Fruit fly (Drosophila melanogaster) whole organism, embryonic: ENCODE results near the gene Pxd.
A peak's percentile ranks its signal among the peaks of the same experiment; 100 is the strongest.

ENCODE experiments used
- CG10321 ChIP-seq: fragments of 200-800 bp; sonication (Bioruptor generic); IDR thresholded peaks from 2 replicates; pipeline ENCODE4 v1.3.6; 2022; ENCODE audit warnings: missing biosample characterization, missing genetic modification characterization
- CG12104 ChIP-seq: fragments of 200-800 bp; sonication (Bioruptor generic); optimal IDR thresholded peaks from 3 replicates; lab custom pipeline; 2016; ENCODE audit warnings: missing biosample characterization, missing genetic modification characterization
- CG1233 ChIP-seq: fragments of 200-800 bp; sonication (Bioruptor generic); optimal IDR thresholded peaks from 4 replicates; lab custom pipeline; 2018; ENCODE audit warnings: missing biosample characterization, mild to moderate bottlenecking, missing genetic modification characterization
- CG1602 ChIP-seq: fragments of 200-800 bp; sonication (Bioruptor generic); optimal IDR thresholded peaks from 3 replicates; lab custom pipeline; 2016; ENCODE audit warnings: missing biosample characterization, missing genetic modification characterization
- CG17359 ChIP-seq: fragments of 200-800 bp; sonication (Bioruptor generic); optimal IDR thresholded peaks from 3 replicates; lab custom pipeline; 2018; ENCODE audit warnings: missing biosample characterization, mild to moderate bottlenecking, missing genetic modification characterization, moderate library complexity
- CG17802 ChIP-seq: fragments of 200-800 bp; sonication (Bioruptor generic); optimal IDR thresholded peaks from 2 replicates; lab custom pipeline; 2018; ENCODE audit warnings: missing biosample characterization, mild to moderate bottlenecking, missing genetic modification characterization, moderate library complexity
- CG18011 ChIP-seq: fragments of 200-800 bp; sonication (Bioruptor generic); optimal IDR thresholded peaks from 2 replicates; lab custom pipeline; 2017; ENCODE audit warnings: missing biosample characterization, missing genetic modification characterization, mild to moderate bottlenecking, moderate library complexity, missing genotype
- CG18262 ChIP-seq: fragments of 200-800 bp; optimal IDR thresholded peaks from 3 replicates; lab custom pipeline; 2019; ENCODE audit warnings: missing biosample characterization, mild to moderate bottlenecking, missing genetic modification characterization, moderate library complexity
- CG2120 ChIP-seq: fragments of 200-800 bp; sonication (Bioruptor generic); optimal IDR thresholded peaks from 3 replicates; lab custom pipeline; 2016; ENCODE audit warnings: missing biosample characterization, missing genetic modification characterization
- CG2202 ChIP-seq: fragments of 200-800 bp; sonication (Bioruptor generic); optimal IDR thresholded peaks from 2 replicates; lab custom pipeline; 2018; ENCODE audit warnings: missing biosample characterization, mild to moderate bottlenecking, missing genetic modification characterization
- CG30020 ChIP-seq: fragments of 200-800 bp; optimal IDR thresholded peaks from 2 replicates; lab custom pipeline; 2019; ENCODE audit warnings: missing biosample characterization, mild to moderate bottlenecking, missing genetic modification characterization, moderate library complexity
- CG31224 ChIP-seq: fragments of 200-800 bp; sonication (Bioruptor generic); IDR thresholded peaks from 2 replicates; pipeline ENCODE4 v1.3.6; 2022; ENCODE audit warnings: missing biosample characterization, missing genetic modification characterization
- CG3163 ChIP-seq: fragments of 200-800 bp; sonication (Bioruptor generic); optimal IDR thresholded peaks from 3 replicates; lab custom pipeline; 2016; ENCODE audit warnings: missing biosample characterization, missing genetic modification characterization
- CG34376 ChIP-seq: fragments of 200-800 bp; sonication (Bioruptor generic); optimal IDR thresholded peaks from 2 replicates; lab custom pipeline; 2018; ENCODE audit warnings: missing biosample characterization, mild to moderate bottlenecking, missing genetic modification characterization
- CG3847 ChIP-seq: fragments of 200-800 bp; sonication (Bioruptor generic); IDR thresholded peaks from 2 replicates; pipeline ENCODE4 v1.3.6; 2022; ENCODE audit warnings: missing biosample characterization, missing genetic modification characterization
- CG4328 ChIP-seq: fragments of 200-800 bp; sonication (Bioruptor generic); optimal IDR thresholded peaks from 3 replicates; lab custom pipeline; 2017; ENCODE audit warnings: missing biosample characterization, missing genetic modification reagents, missing genetic modification characterization
- CG4820 ChIP-seq: fragments of 200-800 bp; sonication (Bioruptor generic); optimal IDR thresholded peaks from 3 replicates; lab custom pipeline; 2016; ENCODE audit warnings: missing biosample characterization, missing genetic modification characterization
- CG4854 ChIP-seq: fragments of 200-800 bp; sonication (Bioruptor generic); optimal IDR thresholded peaks from 2 replicates; lab custom pipeline; 2016; ENCODE audit warnings: missing biosample characterization, missing genetic modification characterization, inconsistent platforms
- CG6254 ChIP-seq: fragments of 200-800 bp; sonication (Bioruptor generic); optimal IDR thresholded peaks from 3 replicates; lab custom pipeline; 2017; ENCODE audit warnings: mild to moderate bottlenecking, missing biosample characterization, missing genetic modification reagents, missing genetic modification characterization
- CG6683 ChIP-seq: fragments of 200-800 bp; sonication (Bioruptor generic); optimal IDR thresholded peaks from 2 replicates; lab custom pipeline; 2017; ENCODE audit warnings: missing biosample characterization, mild to moderate bottlenecking, missing genetic modification characterization, missing genetic modification reagents
- CG8281 ChIP-seq: fragments of 200-800 bp; sonication (Bioruptor generic); optimal IDR thresholded peaks from 2 replicates; lab custom pipeline; 2018; ENCODE audit warnings: missing biosample characterization, mild to moderate bottlenecking, missing genetic modification characterization, moderate library complexity
- CG8765 ChIP-seq: fragments of 200-800 bp; sonication (Bioruptor generic); IDR thresholded peaks from 2 replicates; pipeline ENCODE4 v1.3.6; 2022; ENCODE audit warnings: missing biosample characterization, missing genetic modification characterization
- CG9727 ChIP-seq: fragments of 200-800 bp; sonication (Bioruptor generic); optimal IDR thresholded peaks from 3 replicates; lab custom pipeline; 2017; ENCODE audit warnings: missing biosample characterization, mild to moderate bottlenecking, missing genetic modification characterization
- CG9876 ChIP-seq: fragments of 200-800 bp; sonication (Bioruptor generic); optimal IDR thresholded peaks from 2 replicates; lab custom pipeline; 2016; ENCODE audit warnings: missing biosample characterization, missing genetic modification characterization
- CG9932 ChIP-seq: fragments of 200-800 bp; sonication (Bioruptor generic); IDR thresholded peaks from 2 replicates; pipeline ENCODE4 v1.3.6; 2022; ENCODE audit warnings: missing biosample characterization, missing genetic modification characterization
- D19B ChIP-seq: fragments of 200-800 bp; sonication (Bioruptor generic); optimal IDR thresholded peaks from 2 replicates; lab custom pipeline; 2017; ENCODE audit warnings: missing biosample characterization, mild to moderate bottlenecking, missing genetic modification characterization
- Hr51 ChIP-seq, 2 experiments: fragments of 200-800 bp; sonication (Bioruptor generic); optimal IDR thresholded peaks; 2 replicates in 1 of 2; 3 replicates in 1 of 2; lab custom pipeline; 2016 to 2018; ENCODE audit warnings: missing biosample characterization in 2 of 2, missing genetic modification characterization in 2 of 2, mild to moderate bottlenecking in 1 of 2, moderate library complexity in 1 of 2
- Hsf ChIP-seq: fragments of 200-800 bp; sonication (Bioruptor generic); optimal IDR thresholded peaks from 3 replicates; lab custom pipeline; 2016; ENCODE audit warnings: missing biosample characterization, missing genetic modification characterization
- Mrtf ChIP-seq: fragments of 200-800 bp; sonication (Bioruptor generic); IDR thresholded peaks from 3 replicates; pipeline ENCODE4 v1.3.6; 2022; ENCODE audit warnings: missing biosample characterization, missing genetic modification characterization
- Myb ChIP-seq: fragments of 200-800 bp; sonication (Bioruptor generic); optimal IDR thresholded peaks from 2 replicates; lab custom pipeline; 2016; ENCODE audit warnings: missing biosample characterization, missing genetic modification characterization
- Nf-YC ChIP-seq: fragments of 200-800 bp; optimal IDR thresholded peaks from 3 replicates; lab custom pipeline; 2019; ENCODE audit warnings: missing biosample characterization, mild to moderate bottlenecking, missing genetic modification characterization, moderate library complexity
- bab2 ChIP-seq: fragments of 200-800 bp; sonication (Bioruptor generic); optimal IDR thresholded peaks from 2 replicates; lab custom pipeline; 2016; ENCODE audit warnings: missing biosample characterization, missing genetic modification characterization
- crol ChIP-seq: fragments of 200-800 bp; sonication (Bioruptor generic); IDR thresholded peaks from 2 replicates; pipeline ENCODE4 v1.3.6; 2022; ENCODE audit warnings: missing biosample characterization, missing genetic modification characterization
- dysf ChIP-seq: fragments of 200-800 bp; sonication (Bioruptor generic); IDR thresholded peaks from 3 replicates; pipeline ENCODE4 v1.3.6; 2022; ENCODE audit warnings: missing biosample characterization, missing genetic modification characterization
- gce ChIP-seq: fragments of 200-800 bp; sonication (Bioruptor generic); IDR thresholded peaks from 3 replicates; pipeline ENCODE4 v1.3.6; 2022; ENCODE audit warnings: missing biosample characterization, missing genetic modification characterization
- grau ChIP-seq: fragments of 200-800 bp; optimal IDR thresholded peaks from 3 replicates; lab custom pipeline; 2019; ENCODE audit warnings: missing biosample characterization, mild to moderate bottlenecking, missing genetic modification characterization, moderate library complexity
- inv ChIP-seq: fragments of 200-800 bp; sonication (Bioruptor generic); IDR thresholded peaks from 2 replicates; pipeline ENCODE4 v1.3.6; 2022; ENCODE audit warnings: missing biosample characterization, missing genetic modification characterization; ENCODE audit not compliant: partially characterized antibody
- lab ChIP-seq: fragments of 200-800 bp; sonication (Bioruptor generic); optimal IDR thresholded peaks from 3 replicates; lab custom pipeline; 2017; ENCODE audit warnings: missing biosample characterization, missing genetic modification characterization, mild to moderate bottlenecking, moderate library complexity, missing genetic modification reagents
- mirr ChIP-seq: fragments of 200-800 bp; sonication (Bioruptor generic); optimal IDR thresholded peaks from 3 replicates; lab custom pipeline; 2018; ENCODE audit warnings: missing biosample characterization, mild to moderate bottlenecking, missing genetic modification characterization
- oc ChIP-seq: fragments of 200-800 bp; sonication (Bioruptor generic); optimal IDR thresholded peaks from 2 replicates; lab custom pipeline; 2018; ENCODE audit warnings: missing biosample characterization, mild to moderate bottlenecking, missing genetic modification characterization, moderate library complexity
- pzg ChIP-seq: fragments of 200-800 bp; sonication (Bioruptor generic); optimal IDR thresholded peaks from 3 replicates; lab custom pipeline; 2018; ENCODE audit warnings: missing biosample characterization, mild to moderate bottlenecking, missing genetic modification characterization, moderate library complexity
- sc ChIP-seq, 3 experiments: fragments of >200 bp in 2 of 3; fragments of 200-800 bp in 1 of 3; sonication (Bioruptor generic) in 1 of 3; optimal IDR thresholded peaks; 2 replicates in 2 of 3; 3 replicates in 1 of 3; lab custom pipeline; 2017; ENCODE audit warnings: mild to moderate bottlenecking in 1 of 3, missing biosample characterization in 1 of 3, missing genetic modification characterization in 1 of 3, missing genetic modification reagents in 1 of 3
- schlank ChIP-seq: fragments of 200-800 bp; sonication (Bioruptor generic); optimal IDR thresholded peaks from 2 replicates; lab custom pipeline; 2018; ENCODE audit warnings: missing biosample characterization, mild to moderate bottlenecking, missing genetic modification characterization
- ssp ChIP-seq: fragments of 200-800 bp; sonication (Bioruptor generic); IDR thresholded peaks from 2 replicates; pipeline ENCODE4 v1.3.6; 2022; ENCODE audit warnings: missing biosample characterization, missing genetic modification characterization
- tx ChIP-seq: fragments of 200-800 bp; sonication (Bioruptor generic); optimal IDR thresholded peaks from 2 replicates; lab custom pipeline; 2016; ENCODE audit warnings: missing biosample characterization, missing genetic modification characterization
- zf30C ChIP-seq: fragments of 200-800 bp; sonication (Bioruptor generic); optimal IDR thresholded peaks from 3 replicates; lab custom pipeline; 2018; ENCODE audit warnings: missing biosample characterization, mild to moderate bottlenecking, missing genetic modification characterization
- zfh1 ChIP-seq: fragments of 200-800 bp; sonication (Bioruptor generic); IDR thresholded peaks from 3 replicates; pipeline ENCODE4 v1.3.6; 2022; ENCODE audit warnings: missing biosample characterization, missing genetic modification characterization

The Pxd gene

dm6 chr3R:16969361-16970355, 44.7 kb upstream of the Pxd start (continued):
- TF ChIP-seq D19B (GFP tag; lab: Kevin White, UChicago) (peak; percentile 81), CG10321 (GFP tag; lab: Robert Waterston, UW) (no peak; the same call in 1 of the 2 replicates), CG18011 (GFP tag; lab: Kevin White, UChicago) (no peak), CG8765 (0 out of 2 replicates have a peak, but pooled peaks have one; percentile 30), Hsf (GFP tag; lab: Kevin White, UChicago) (peak; percentile 24), crol (GFP tag; lab: Robert Waterston, UW) (peak; percentile 48; the same call in 1 of the 2 replicates), CG3163 (GFP tag; lab: Kevin White, UChicago) (peak; percentile 2), mirr (GFP tag; lab: Kevin White, UChicago) (peak; percentile 50), inv (GFP tag; lab: Robert Waterston, UW) (no peak), CG1233 (GFP tag; lab: Kevin White, UChicago) (peak; percentile 68), CG2202 (peak; percentile 31), tx (GFP tag; lab: Kevin White, UChicago) (peak; percentile 31), CG12104 (GFP tag; lab: Kevin White, UChicago) (peak; percentile 63), CG6254 (peak; percentile 68), sc (optimal IDR thresholded peaks at IDR 0.05; lab: Kevin White, UChicago) (no peak), sc (GFP tag; optimal IDR thresholded peaks at IDR 0.05; lab: Kevin White, UChicago) (peak; percentile 21), Hr51 (GFP tag; optimal IDR thresholded peaks at IDR 0.05; lab: Kevin White, UChicago) (peak in 1 of 2 experiments; percentile 41), CG2120 (peak; percentile 65), CG9876 (GFP tag; lab: Kevin White, UChicago) (no peak), CG17802 (no peak), lab (GFP tag; lab: Kevin White, UChicago) (no peak), Myb (GFP tag; lab: Kevin White, UChicago) (peak; percentile 38), oc (peak; percentile 68), CG9932 (GFP tag; lab: Robert Waterston, UW) (peak; percentile 52), CG31224 (no peak), bab2 (peak; percentile 10), CG18262 (tag; lab: Kevin White, UChicago) (peak; percentile 77), CG17359 (tag; lab: Kevin White, UChicago) (no peak), ssp (GFP tag; lab: Robert Waterston, UW) (no peak), dysf (peak; percentile 71), CG4854 (no peak), pzg (GFP tag; lab: Kevin White, UChicago) (peak; percentile 38), schlank (no peak), CG34376 (GFP tag; lab: Kevin White, UChicago) (peak; percentile 16), zfh1 (GFP tag; lab: Robert Waterston, UW) (no peak), CG8281 (tag; lab: Kevin White, UChicago) (no peak), CG1602 (GFP tag; lab: Kevin White, UChicago) (peak; percentile 50), CG4328 (peak; percentile 32), CG4820 (GFP tag; lab: Kevin White, UChicago) (peak; percentile 48), Nf-YC (tag; lab: Kevin White, UChicago) (peak; percentile 96), zf30C (GFP tag; lab: Kevin White, UChicago) (no peak), grau (tag; lab: Kevin White, UChicago) (peak; percentile 69), Mrtf (GFP tag; lab: Robert Waterston, UW) (peak; percentile 38; the same call in 1 of the 3 replicates), gce (GFP tag; lab: Robert Waterston, UW) (no peak), CG9727 (no peak), CG3847 (GFP tag; lab: Robert Waterston, UW) (peak; percentile 56; the same call in 1 of the 2 replicates), CG30020 (tag; lab: Kevin White, UChicago) (no peak), CG6683 (GFP tag; lab: Kevin White, UChicago) (no peak)
